Worm (Caenorhabditis elegans) whole organism, L2 larva: ENCODE measurements around the gene C14F11.7.

Experiments used
- C34F6.9 ChIP-seq: fragments of 150-350 bp; optimal IDR thresholded peaks from 2 replicates; lab custom pipeline; 2014; ENCODE audit warnings: missing biosample characterization, missing genetic modification characterization
- F13H6.1 ChIP-seq: sonication (generic microtip); optimal IDR thresholded peaks from 2 replicates; lab custom pipeline; 2016; ENCODE audit warnings: missing genetic modification characterization, missing compliant biosample characterization
- R02D3.7 ChIP-seq: fragments of 150-350 bp; optimal IDR thresholded peaks from 2 replicates; lab custom pipeline; 2014; ENCODE audit warnings: missing biosample characterization, missing genetic modification characterization
- ZK546.5 ChIP-seq: sonication (generic microtip); optimal IDR thresholded peaks from 2 replicates; lab custom pipeline; 2017; ENCODE audit warnings: missing biosample characterization, missing genetic modification characterization
- alr-1 ChIP-seq: fragments of 150-350 bp; optimal IDR thresholded peaks from 2 replicates; lab custom pipeline; 2014; ENCODE audit warnings: missing biosample characterization, missing genetic modification characterization
- aly-2 ChIP-seq: fragments of 150-350 bp; optimal IDR thresholded peaks from 2 replicates; lab custom pipeline; 2014; ENCODE audit warnings: missing biosample characterization, missing genetic modification characterization
- ama-1 ChIP-seq: fragments of 150-350 bp; optimal IDR thresholded peaks from 2 replicates; lab custom pipeline; 2018; ENCODE audit warnings: inconsistent platforms
- blmp-1 ChIP-seq: sonication (generic microtip); optimal IDR thresholded peaks from 2 replicates; lab custom pipeline; 2017; ENCODE audit warnings: missing genetic modification characterization, mild to moderate bottlenecking, missing compliant biosample characterization, antibody characterized with exemption, moderate library complexity; ENCODE audit not compliant: insufficient read depth
- ceh-16 ChIP-seq: fragments of 150-350 bp; optimal IDR thresholded peaks from 2 replicates; lab custom pipeline; 2014; ENCODE audit warnings: missing biosample characterization, missing genetic modification characterization
- ceh-82 ChIP-seq: fragments of 150-350 bp; optimal IDR thresholded peaks from 2 replicates; lab custom pipeline; 2014; ENCODE audit warnings: missing biosample characterization, missing genetic modification characterization
- crh-2 ChIP-seq: sonication (generic microtip); optimal IDR thresholded peaks from 2 replicates; lab custom pipeline; 2017; ENCODE audit warnings: missing biosample characterization, missing genetic modification characterization
- dmd-4 ChIP-seq: sonication (generic microtip); optimal IDR thresholded peaks from 2 replicates; lab custom pipeline; 2017; ENCODE audit warnings: missing biosample characterization, missing genetic modification characterization
- egl-27 ChIP-seq: sonication (generic microtip); optimal IDR thresholded peaks from 3 replicates; lab custom pipeline; 2017; ENCODE audit warnings: missing biosample characterization, missing genetic modification reagents, missing genetic modification characterization
- elt-1 ChIP-seq: fragments of 150-350 bp; optimal IDR thresholded peaks from 2 replicates; lab custom pipeline; 2014; ENCODE audit warnings: missing biosample characterization, missing genetic modification characterization
- elt-3 ChIP-seq: sonication (generic microtip); optimal IDR thresholded peaks from 2 replicates; lab custom pipeline; 2017; ENCODE audit warnings: missing biosample characterization, missing genetic modification characterization
- fos-1 ChIP-seq: fragments of 150-350 bp; optimal IDR thresholded peaks from 2 replicates; lab custom pipeline; 2014; ENCODE audit warnings: missing biosample characterization, missing genetic modification characterization
- gmeb-1 ChIP-seq: fragments of 150-350 bp; optimal IDR thresholded peaks from 2 replicates; lab custom pipeline; 2014; ENCODE audit warnings: missing biosample characterization, missing genetic modification characterization
- lin-11 ChIP-seq: fragments of 150-350 bp; sonication (generic microtip); optimal IDR thresholded peaks from 2 replicates; lab custom pipeline; 2014; ENCODE audit warnings: missing biosample characterization, missing genetic modification characterization, inconsistent platforms, mixed read lengths
- lin-13 ChIP-seq: fragments of 150-350 bp; optimal IDR thresholded peaks from 2 replicates; lab custom pipeline; 2014; ENCODE audit warnings: missing biosample characterization, missing genetic modification reagents, missing genetic modification characterization
- lin-39 ChIP-seq: fragments of 150-350 bp; optimal IDR thresholded peaks from 2 replicates; lab custom pipeline; 2014; ENCODE audit warnings: missing biosample characterization, missing genetic modification reagents, missing genetic modification characterization
- lsy-2 ChIP-seq, 2 experiments: fragments of 150-350 bp in 1 of 2; sonication (generic microtip) in 1 of 2; optimal IDR thresholded peaks; 2 replicates each; lab custom pipeline; 2014 to 2017; ENCODE audit warnings: missing biosample characterization in 2 of 2, missing genetic modification characterization in 2 of 2
- mab-5 ChIP-seq: fragments of 150-350 bp; optimal IDR thresholded peaks from 2 replicates; lab custom pipeline; 2014; ENCODE audit warnings: missing biosample characterization, missing genetic modification characterization
- mbf-1 ChIP-seq: sonication (generic microtip); optimal IDR thresholded peaks from 2 replicates; lab custom pipeline; 2017; ENCODE audit warnings: missing biosample characterization, missing genetic modification characterization
- mdl-1 ChIP-seq, 2 experiments: fragments of 150-350 bp in 1 of 2; sonication (generic microtip) in 1 of 2; optimal IDR thresholded peaks; 2 replicates each; lab custom pipeline; 2017; ENCODE audit warnings: missing biosample characterization in 2 of 2, missing genetic modification characterization in 2 of 2
- nhr-10 ChIP-seq: sonication (generic microtip); optimal IDR thresholded peaks from 2 replicates; lab custom pipeline; 2017; ENCODE audit warnings: missing biosample characterization, missing genetic modification characterization
- nhr-11 ChIP-seq: fragments of 150-350 bp; optimal IDR thresholded peaks from 2 replicates; lab custom pipeline; 2014; ENCODE audit warnings: missing biosample characterization, missing genetic modification characterization
- nhr-12 ChIP-seq: fragments of 150-350 bp; optimal IDR thresholded peaks from 2 replicates; lab custom pipeline; 2014; ENCODE audit warnings: missing biosample characterization, missing genetic modification characterization
- nhr-129 ChIP-seq: fragments of 150-350 bp; optimal IDR thresholded peaks from 2 replicates; lab custom pipeline; 2014; ENCODE audit warnings: missing biosample characterization, missing genetic modification characterization
- nhr-21 ChIP-seq: fragments of 150-350 bp; optimal IDR thresholded peaks from 2 replicates; lab custom pipeline; 2014; ENCODE audit warnings: missing biosample characterization, missing genetic modification characterization
- nhr-23 ChIP-seq: fragments of 150-350 bp; optimal IDR thresholded peaks from 2 replicates; lab custom pipeline; 2014; ENCODE audit warnings: missing biosample characterization, missing genetic modification reagents, missing genetic modification characterization
- nhr-237 ChIP-seq: fragments of 150-350 bp; optimal IDR thresholded peaks from 2 replicates; lab custom pipeline; 2014; ENCODE audit warnings: missing biosample characterization, missing genetic modification characterization
- nhr-25 ChIP-seq: fragments of 150-350 bp; sonication (generic microtip); optimal IDR thresholded peaks from 3 replicates; lab custom pipeline; 2014; ENCODE audit warnings: missing biosample characterization, missing genetic modification characterization
- nhr-6 ChIP-seq: fragments of 150-350 bp; optimal IDR thresholded peaks from 2 replicates; lab custom pipeline; 2014; ENCODE audit warnings: missing biosample characterization, missing genetic modification characterization
- nhr-77 ChIP-seq: fragments of 150-350 bp; optimal IDR thresholded peaks from 2 replicates; lab custom pipeline; 2014; ENCODE audit warnings: missing biosample characterization, missing genetic modification characterization
- sem-4 ChIP-seq: fragments of 150-350 bp; optimal IDR thresholded peaks from 2 replicates; lab custom pipeline; 2014; ENCODE audit warnings: missing biosample characterization, missing genetic modification reagents, missing genetic modification characterization
- skn-1 ChIP-seq: sonication (generic microtip); optimal IDR thresholded peaks from 2 replicates; lab custom pipeline; 2017; ENCODE audit warnings: missing biosample characterization, missing genetic modification characterization
- sma-3 ChIP-seq: sonication (generic microtip); optimal IDR thresholded peaks from 2 replicates; lab custom pipeline; 2016; ENCODE audit warnings: missing genetic modification reagents, missing genetic modification characterization, missing compliant biosample characterization
- sma-9 ChIP-seq, 2 experiments: fragments of 150-350 bp in 1 of 2; sonication (generic microtip) in 1 of 2; optimal IDR thresholded peaks; 2 replicates each; lab custom pipeline; 2014 to 2016; ENCODE audit warnings: missing genetic modification characterization in 2 of 2, mild to moderate bottlenecking in 1 of 2, missing biosample characterization in 1 of 2, missing compliant biosample characterization in 1 of 2, missing genetic modification reagents in 1 of 2, moderate library complexity in 1 of 2
- snpc-4 ChIP-seq: fragments of 150-350 bp; optimal IDR thresholded peaks from 2 replicates; lab custom pipeline; 2014; ENCODE audit warnings: missing biosample characterization, missing genetic modification characterization
- unc-39 ChIP-seq: fragments of 150-350 bp; optimal IDR thresholded peaks from 2 replicates; lab custom pipeline; 2014; ENCODE audit warnings: missing biosample characterization, missing genetic modification characterization
- unc-55 ChIP-seq: fragments of 150-350 bp; sonication (generic microtip); optimal IDR thresholded peaks from 3 replicates; lab custom pipeline; 2014; ENCODE audit warnings: missing biosample characterization, missing genetic modification reagents, missing genetic modification characterization
- unc-62 ChIP-seq: fragments of 150-350 bp; optimal IDR thresholded peaks from 2 replicates; lab custom pipeline; 2014; ENCODE audit warnings: missing biosample characterization, missing genetic modification reagents, missing genetic modification characterization
- zag-1 ChIP-seq: fragments of 150-350 bp; optimal IDR thresholded peaks from 2 replicates; lab custom pipeline; 2014; ENCODE audit warnings: missing biosample characterization, missing genetic modification characterization
- ztf-1 ChIP-seq: fragments of 200-800 bp; sonication (Bioruptor generic); conservative IDR thresholded peaks from 2 replicates; pipeline ENCODE4 v1.3.6; 2022; ENCODE audit warnings: missing genetic modification characterization, missing compliant biosample characterization
- ztf-4 ChIP-seq: fragments of 150-350 bp; optimal IDR thresholded peaks from 2 replicates; lab custom pipeline; 2014; ENCODE audit warnings: missing biosample characterization, missing genetic modification characterization

C14F11.7 gene

DNA sequence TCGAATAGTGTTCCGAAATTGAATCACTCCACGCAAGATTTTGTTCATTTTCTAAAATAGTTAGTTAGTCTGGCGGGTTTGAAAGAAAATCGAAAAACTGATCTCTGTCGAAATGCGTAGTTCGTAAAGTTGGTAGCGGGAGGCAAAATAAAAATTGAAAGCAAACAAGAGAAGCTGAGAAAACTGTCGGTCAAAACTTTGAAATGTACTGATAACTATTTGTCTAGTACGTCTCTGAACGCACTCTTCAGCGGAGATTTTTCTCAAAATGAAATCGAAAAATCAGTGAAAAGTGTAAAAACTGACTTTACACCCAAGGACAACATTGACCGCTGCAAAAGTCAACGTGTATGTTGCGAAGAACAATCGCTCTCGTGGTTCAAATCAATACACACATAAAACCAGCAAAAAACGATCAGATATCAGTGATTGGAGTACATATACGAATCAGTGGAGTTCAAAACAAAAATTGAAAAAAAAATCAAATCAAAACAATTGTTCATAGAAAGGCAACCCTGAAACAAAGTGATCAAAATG lies 3.6 kb downstream of the C14F11.7 start, which contains the start of gene bca-1 (continued):
- TF ChIP-seq zag-1 (tag; lab: Kevin White, UChicago) (no peak), lsy-2 (tag; optimal IDR thresholded peaks at IDR 0.05; lab: Kevin White, UChicago) (peak in 1 of 2 experiments; percentile 48), blmp-1 (tag; lab: Kevin White, UChicago) (peak; percentile 88), nhr-6 (peak; percentile 26), sma-9 (GFP tag; optimal IDR thresholded peaks at IDR 0.05; lab: Kevin White, UChicago) (peak; percentile 80), sma-9 (tag; optimal IDR thresholded peaks at IDR 0.05; lab: Kevin White, UChicago) (no peak), C34F6.9 (tag; lab: Kevin White, UChicago) (peak; percentile 39)
- TF ChIP-seq, all 48 proteins: peak for 12

DNA sequence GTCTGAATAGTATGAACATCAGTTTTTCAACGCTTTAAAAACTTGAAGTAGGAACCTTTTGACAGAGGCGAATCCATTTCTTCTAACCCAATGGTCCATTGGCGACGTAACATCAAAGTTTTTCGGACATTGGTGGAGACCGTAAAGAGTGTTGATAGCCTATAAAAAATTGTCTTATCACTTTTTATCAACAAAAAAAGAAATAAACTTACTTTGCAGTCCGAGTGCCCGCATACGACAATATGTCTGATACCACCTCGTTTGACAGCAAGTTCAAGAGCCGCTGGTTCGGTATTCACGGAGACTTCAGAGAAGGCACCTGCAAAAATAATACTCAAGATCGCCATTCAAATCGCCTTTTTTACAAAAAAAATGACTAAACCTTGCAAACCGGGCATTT lies 5.0 kb downstream of the C14F11.7 start:
- peak; percentile 21 for TF ChIP-seq sma-9 (GFP tag; optimal IDR thresholded peaks at IDR 0.05; lab: Kevin White, UChicago)
- TF ChIP-seq sma-9 (tag; optimal IDR thresholded peaks at IDR 0.05; lab: Kevin White, UChicago), result no peak
- no peak for TF ChIP-seq aly-2 (tag; lab: Kevin White, UChicago)
- TF ChIP-seq nhr-10, result no peak
- TF ChIP-seq snpc-4, result no peak

DNA sequence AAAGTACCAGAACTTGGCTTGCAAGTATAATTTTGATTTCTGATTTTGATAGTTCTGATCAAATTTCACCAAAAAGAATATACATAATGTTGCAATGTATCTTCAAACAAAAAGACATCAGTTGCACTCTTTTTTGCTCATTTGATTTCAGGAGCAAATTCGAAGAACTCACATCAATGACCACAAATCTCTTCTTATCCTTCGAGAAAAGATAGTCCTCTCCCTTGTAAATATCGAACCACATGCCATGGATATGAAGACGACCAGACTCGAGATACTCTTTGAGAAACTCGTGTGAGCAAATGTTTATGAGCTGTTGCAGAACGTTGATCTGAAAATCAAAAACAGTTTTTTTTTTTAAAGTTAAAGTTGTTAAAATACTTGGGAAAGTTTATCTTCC lies 5.6 kb downstream of the C14F11.7 start:
- TF ChIP-seq nhr-21 (no peak), crh-2 (tag; lab: Kevin White, UChicago) (no peak), elt-3 (no peak), zag-1 (tag; lab: Kevin White, UChicago) (no peak), nhr-129 (tag; lab: Kevin White, UChicago) (peak; percentile 64), nhr-23 (tag; lab: Kevin White, UChicago) (no peak), ztf-4 (tag; lab: Kevin White, UChicago) (peak; percentile 27), C34F6.9 (tag; lab: Kevin White, UChicago) (peak; percentile 8), ceh-82 (tag; lab: Kevin White, UChicago) (no peak), lsy-2 (tag; optimal IDR thresholded peaks at IDR 0.05; lab: Kevin White, UChicago) (peak in 1 of 2 experiments; percentile 27), ceh-16 (no peak), nhr-6 (no peak), unc-62 (GFP tag; lab: Kevin White, UChicago) (no peak), F13H6.1 (tag; lab: Kevin White, UChicago) (peak; percentile 19), nhr-10 (no peak), elt-1 (tag; lab: Kevin White, UChicago) (no peak), nhr-11 (tag; lab: Kevin White, UChicago) (no peak), sma-3 (no peak), aly-2 (tag; lab: Kevin White, UChicago) (no peak)

DNA sequence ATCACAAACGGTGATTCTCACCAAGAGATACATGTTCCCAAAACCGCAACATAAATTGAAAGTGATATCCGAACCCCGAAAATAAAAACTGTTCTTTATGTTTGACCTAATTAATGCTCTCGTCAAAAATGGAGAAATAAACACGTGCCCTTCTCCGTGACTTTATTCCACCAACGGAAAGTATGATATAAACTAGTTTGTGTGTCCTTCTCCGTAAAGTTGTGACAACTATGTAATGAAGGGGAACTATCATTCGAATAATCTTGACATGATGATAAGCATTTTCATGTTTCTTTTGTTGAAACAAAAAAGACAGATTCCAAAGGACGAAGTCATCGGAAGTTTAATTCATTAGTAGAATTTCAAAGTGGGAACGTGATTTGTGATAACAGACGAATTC lies 6.8 kb downstream of the C14F11.7 start:
- TF ChIP-seq egl-27 (tag; lab: Kevin White, UChicago) (peak; percentile 18), nhr-25 (tag; lab: Kevin White, UChicago) (peak; percentile 56), F13H6.1 (tag; lab: Kevin White, UChicago) (no peak), fos-1 (tag; lab: Kevin White, UChicago) (peak; percentile 32), sem-4 (tag; lab: Kevin White, UChicago) (no peak), unc-39 (no peak), ama-1 (no peak), snpc-4 (no peak), nhr-129 (tag; lab: Kevin White, UChicago) (peak; percentile 56), unc-55 (no peak), gmeb-1 (tag; lab: Kevin White, UChicago) (no peak), nhr-21 (peak; percentile 80), ztf-1 (GFP tag; lab: Robert Waterston, UW) (no peak), elt-1 (tag; lab: Kevin White, UChicago) (no peak), blmp-1 (tag; lab: Kevin White, UChicago) (peak; percentile 57), ceh-16 (no peak), mdl-1 (tag; optimal IDR thresholded peaks at IDR 0.05; lab: Kevin White, UChicago) (peak in 1 of 2 experiments; percentile 30), lin-39 (tag; lab: Kevin White, UChicago) (no peak), mbf-1 (tag; lab: Kevin White, UChicago) (no peak), alr-1 (no peak), aly-2 (tag; lab: Kevin White, UChicago) (no peak), nhr-12 (tag; lab: Kevin White, UChicago) (no peak), nhr-10 (no peak), lin-11 (tag; lab: Kevin White, UChicago) (no peak), nhr-237 (tag; lab: Kevin White, UChicago) (no peak), R02D3.7 (no peak), lsy-2 (tag; optimal IDR thresholded peaks at IDR 0.05; lab: Kevin White, UChicago) (peak in 1 of 2 experiments; percentile 57), nhr-11 (tag; lab: Kevin White, UChicago) (no peak), lin-13 (no peak), dmd-4 (tag; lab: Kevin White, UChicago) (no peak), unc-62 (GFP tag; lab: Kevin White, UChicago) (no peak), skn-1 (no peak), mab-5 (tag; lab: Kevin White, UChicago) (no peak), elt-3 (no peak), ceh-82 (tag; lab: Kevin White, UChicago) (no peak), nhr-23 (tag; lab: Kevin White, UChicago) (no peak), nhr-77 (tag; lab: Kevin White, UChicago) (no peak), ZK546.5 (tag; lab: Kevin White, UChicago) (no peak)
